Worm (Caenorhabditis elegans): ENCODE measurements around the gene flp-7.

flp-7 gene

ce11 chrX:5935473-5935872 lies 49.8 kb downstream of the flp-7 start, which contains the start of gene C46F4.3:
Gene C46F4.3 (plus strand): TSS chrX:5935773.
- TF ChIP-seq elt-3 (tag; optimal IDR thresholded peaks at IDR 0.05) (no peak), alr-1 (tag; optimal IDR thresholded peaks at IDR 0.05) (no peak), ceh-16 (tag; optimal IDR thresholded peaks at IDR 0.05) (no peak), sma-9 (GFP tag; optimal IDR thresholded peaks at IDR 0.05) (no peak), sma-9 (tag; optimal IDR thresholded peaks at IDR 0.05) (no peak), ztf-1 (GFP tag; conservative IDR thresholded peaks at IDR 0.05) (no peak), dmd-4 (tag; optimal IDR thresholded peaks at IDR 0.05) (no peak)

Data from whole organism, L2 larva.